Worm (Caenorhabditis elegans): ENCODE measurements around the gene fib-1.

- no peak for TF ChIP-seq ama-1 (optimal IDR thresholded peaks at IDR 0.05)
- no peak for TF ChIP-seq ceh-13 (GFP tag; optimal IDR thresholded peaks at IDR 0.05)
- TF ChIP-seq ceh-36 (tag; optimal IDR thresholded peaks at IDR 0.05): no peak
- no peak for TF ChIP-seq sea-1 (GFP tag; conservative IDR thresholded peaks at IDR 0.05)
- TF ChIP-seq ets-7 (tag; optimal IDR thresholded peaks at IDR 0.05): no peak
- no peak for TF ChIP-seq flt-1 (GFP tag; IDR thresholded peaks at IDR 0.05)
- no peak for TF ChIP-seq scrt-1 (GFP tag; IDR thresholded peaks at IDR 0.05)
- no peak for TF ChIP-seq hmg-4 (GFP tag; optimal IDR thresholded peaks at IDR 0.05)
- no peak for TF ChIP-seq hnd-1 (tag; optimal IDR thresholded peaks at IDR 0.05)
Observed at ce11 chrV:15051720-15052119, 49.7 kb upstream of the fib-1 start.

All from whole organism, early embryonic.